Worm (Caenorhabditis elegans) whole organism, L4 larva: ENCODE results near the gene Y116A8C.44.

ENCODE experiments used
- ZK546.5 ChIP-seq, 2 experiments: sonication (generic microtip); optimal IDR thresholded peaks; 2 replicates each; lab custom pipeline; 2017; ENCODE audit warnings: missing biosample characterization in 2 of 2, missing genetic modification characterization in 2 of 2
- aly-2 ChIP-seq: sonication (generic microtip); optimal IDR thresholded peaks from 2 replicates; lab custom pipeline; 2018; ENCODE audit warnings: missing biosample characterization, missing genetic modification characterization
- daf-12 ChIP-seq: fragments of 150-350 bp; optimal IDR thresholded peaks from 2 replicates; lab custom pipeline; 2014; ENCODE audit warnings: missing biosample characterization, missing genetic modification reagents, missing genetic modification characterization
- dmd-8 ChIP-seq: fragments of 200-800 bp; sonication (Bioruptor generic); IDR thresholded peaks from 2 replicates; pipeline ENCODE4 v1.3.6; 2022; ENCODE audit warnings: missing genetic modification characterization, missing compliant biosample characterization
- lin-39 ChIP-seq: fragments of 150-350 bp; optimal IDR thresholded peaks from 2 replicates; lab custom pipeline; 2014; ENCODE audit warnings: missing biosample characterization, missing genetic modification reagents, missing genetic modification characterization
- nhr-11 ChIP-seq: fragments of 150-350 bp; optimal IDR thresholded peaks from 2 replicates; lab custom pipeline; 2014; ENCODE audit warnings: missing biosample characterization, missing genetic modification characterization
- snpc-4 ChIP-seq: fragments of 150-350 bp; optimal IDR thresholded peaks from 2 replicates; lab custom pipeline; 2014; ENCODE audit warnings: missing biosample characterization, missing genetic modification characterization

DNA sequence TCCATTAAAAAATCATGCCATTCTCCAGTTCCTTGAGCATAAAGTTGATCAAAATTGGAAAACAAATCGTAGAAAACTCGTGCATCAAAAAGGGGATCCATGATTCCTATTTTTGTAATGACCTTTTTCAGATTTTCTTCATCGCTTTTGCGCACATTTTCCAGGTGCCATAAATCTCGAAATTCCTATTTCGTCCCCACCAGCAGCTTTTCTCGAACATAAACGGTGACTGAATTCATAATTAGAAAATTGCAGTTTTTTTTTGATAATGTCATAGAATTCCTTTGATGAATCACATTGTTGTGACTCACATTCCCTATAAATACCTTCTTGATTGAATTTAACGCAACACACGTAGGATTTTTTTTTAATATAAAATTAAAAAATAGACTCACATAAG, 27.4 kb downstream of the Y116A8C.44 start, which contains the start of gene nhr-229:
- no peak for TF ChIP-seq lin-39 (tag; lab: Kevin White, UChicago)
- no peak for TF ChIP-seq aly-2 (tag; lab: Kevin White, UChicago)
- TF ChIP-seq dmd-8 = no peak
- no peak for TF ChIP-seq nhr-11 (tag; lab: Kevin White, UChicago)
- no peak for TF ChIP-seq snpc-4 (tag; lab: Kevin White, UChicago)
- TF ChIP-seq ZK546.5 (tag; optimal IDR thresholded peaks at IDR 0.05; lab: Kevin White, UChicago) = no peak
- no peak for TF ChIP-seq daf-12 (tag; lab: Kevin White, UChicago)
